Fruit fly (Drosophila melanogaster) whole organism, embryonic: ENCODE results near the gene CG43638.

Source experiments
- ATbp ChIP-seq: fragments of 200-800 bp; sonication (Bioruptor generic); optimal IDR thresholded peaks from 2 replicates; lab custom pipeline; 2017; ENCODE audit warnings: missing biosample characterization, mild to moderate bottlenecking, missing genetic modification characterization, missing genetic modification reagents
- CG1024 ChIP-seq: fragments of 200-800 bp; sonication (Bioruptor generic); IDR thresholded peaks from 2 replicates; pipeline ENCODE4 v1.3.6; 2022; ENCODE audit warnings: missing biosample characterization, missing genetic modification characterization
- CG10274 ChIP-seq: fragments of 200-800 bp; sonication (Bioruptor generic); optimal IDR thresholded peaks from 3 replicates; lab custom pipeline; 2017; ENCODE audit warnings: missing biosample characterization, mild to moderate bottlenecking, missing genetic modification characterization
- CG11695 ChIP-seq: fragments of 200-800 bp; sonication (Bioruptor generic); IDR thresholded peaks from 3 replicates; pipeline ENCODE4 v1.3.6; 2022; ENCODE audit warnings: missing biosample characterization, missing genetic modification characterization
- CG12659 ChIP-seq: fragments of 200-800 bp; sonication (Bioruptor generic); optimal IDR thresholded peaks from 3 replicates; lab custom pipeline; 2017; ENCODE audit warnings: mild to moderate bottlenecking, missing biosample characterization, missing genetic modification reagents, missing genetic modification characterization
- CG13624 ChIP-seq: fragments of 200-800 bp; sonication (Bioruptor generic); optimal IDR thresholded peaks from 2 replicates; lab custom pipeline; 2016; ENCODE audit warnings: missing biosample characterization, missing genetic modification characterization
- CG14710 ChIP-seq: fragments of 200-800 bp; sonication (Bioruptor generic); optimal IDR thresholded peaks from 3 replicates; lab custom pipeline; 2019; ENCODE audit warnings: missing biosample characterization, mild to moderate bottlenecking, missing genetic modification characterization, moderate library complexity
- CG16813 ChIP-seq: fragments of 200-800 bp; sonication (Bioruptor generic); IDR thresholded peaks from 3 replicates; pipeline ENCODE4 v1.3.6; 2022; ENCODE audit warnings: missing biosample characterization, missing genetic modification characterization; ENCODE audit not compliant: partially characterized antibody
- CG18619 ChIP-seq: fragments of 200-800 bp; sonication (Bioruptor generic); optimal IDR thresholded peaks from 3 replicates; lab custom pipeline; 2017; ENCODE audit warnings: missing biosample characterization, mild to moderate bottlenecking, missing genetic modification characterization
- CG2875 ChIP-seq: fragments of 200-800 bp; sonication (Bioruptor generic); optimal IDR thresholded peaks from 2 replicates; lab custom pipeline; 2017; ENCODE audit warnings: missing biosample characterization, mild to moderate bottlenecking, missing genetic modification characterization, missing genetic modification reagents
- CG30403 ChIP-seq: fragments of 200-800 bp; sonication (Bioruptor generic); optimal IDR thresholded peaks from 3 replicates; lab custom pipeline; 2016; ENCODE audit warnings: missing biosample characterization, missing genetic modification characterization
- CG34224 ChIP-seq: fragments of 200-800 bp; sonication (Bioruptor generic); IDR thresholded peaks from 3 replicates; pipeline ENCODE4 v1.3.6; 2022; ENCODE audit warnings: missing biosample characterization, missing genetic modification characterization; ENCODE audit not compliant: partially characterized antibody
- CG43689 ChIP-seq: fragments of 200-800 bp; sonication (Bioruptor generic); IDR thresholded peaks from 2 replicates; pipeline ENCODE4 v1.3.6; 2022; ENCODE audit warnings: missing biosample characterization, missing genetic modification characterization
- CG6654 ChIP-seq: fragments of 200-800 bp; sonication (Bioruptor generic); optimal IDR thresholded peaks from 2 replicates; lab custom pipeline; 2017; ENCODE audit warnings: missing biosample characterization, mild to moderate bottlenecking, missing genetic modification characterization
- CG6813 ChIP-seq: fragments of 200-800 bp; sonication (Bioruptor generic); optimal IDR thresholded peaks from 2 replicates; lab custom pipeline; 2017; ENCODE audit warnings: missing biosample characterization, missing genetic modification characterization, mild to moderate bottlenecking, moderate library complexity, missing genetic modification reagents
- CG7839 ChIP-seq: fragments of 200-800 bp; sonication (Bioruptor generic); optimal IDR thresholded peaks from 3 replicates; lab custom pipeline; 2018; ENCODE audit warnings: missing biosample characterization, mild to moderate bottlenecking, missing genetic modification characterization, moderate library complexity
- CG8281 ChIP-seq: fragments of 200-800 bp; sonication (Bioruptor generic); optimal IDR thresholded peaks from 2 replicates; lab custom pipeline; 2018; ENCODE audit warnings: missing biosample characterization, mild to moderate bottlenecking, missing genetic modification characterization, moderate library complexity
- CrebB ChIP-seq: fragments of 200-800 bp; sonication (Bioruptor generic); optimal IDR thresholded peaks from 3 replicates; lab custom pipeline; 2018; ENCODE audit warnings: missing biosample characterization, mild to moderate bottlenecking, missing genetic modification characterization
- Dbx ChIP-seq: fragments of 200-800 bp; sonication (Bioruptor generic); IDR thresholded peaks from 3 replicates; pipeline ENCODE4 v1.3.6; 2022; ENCODE audit warnings: missing biosample characterization, missing genetic modification characterization
- Dfd ChIP-seq, 2 experiments: fragments of >200 bp; optimal IDR thresholded peaks; 2 replicates each; lab custom pipeline; 2017; ENCODE audit warnings: missing biosample characterization in 2 of 2, missing genetic modification characterization in 2 of 2
- Gug ChIP-seq: fragments of 200-800 bp; sonication (Bioruptor generic); IDR thresholded peaks from 4 replicates; pipeline ENCODE4 v1.3.6; 2022; ENCODE audit warnings: missing biosample characterization, missing genetic modification characterization
- H15 ChIP-seq: fragments of 200-800 bp; sonication (Bioruptor generic); IDR thresholded peaks from 3 replicates; pipeline ENCODE4 v1.3.6; 2022; ENCODE audit warnings: missing biosample characterization, missing genetic modification characterization
- HLH3B ChIP-seq: fragments of 200-800 bp; sonication (Bioruptor generic); IDR thresholded peaks from 2 replicates; pipeline ENCODE4 v1.3.6; 2022; ENCODE audit warnings: missing biosample characterization, missing genetic modification characterization
- Hmr ChIP-seq: fragments of 200-800 bp; sonication (Bioruptor generic); optimal IDR thresholded peaks from 3 replicates; lab custom pipeline; 2017; ENCODE audit warnings: mild to moderate bottlenecking, missing biosample characterization, missing genetic modification reagents, missing genetic modification characterization
- Hr3 ChIP-seq: fragments of 200-800 bp; sonication (Bioruptor generic); optimal IDR thresholded peaks from 3 replicates; lab custom pipeline; 2016; ENCODE audit warnings: missing biosample characterization, missing genetic modification characterization
- Hr78 ChIP-seq, 2 experiments: fragments of 200-800 bp in 1 of 2; fragments of >200 bp in 1 of 2; sonication (Bioruptor generic) in 1 of 2; optimal IDR thresholded peaks; 2 replicates each; lab custom pipeline; 2017 to 2019; ENCODE audit warnings: missing biosample characterization in 2 of 2, missing genetic modification characterization in 2 of 2, mild to moderate bottlenecking in 1 of 2, moderate library complexity in 1 of 2
- Kr ChIP-seq: fragments of 200-800 bp; sonication (Bioruptor generic); optimal IDR thresholded peaks from 2 replicates; lab custom pipeline; 2017; ENCODE audit warnings: missing biosample characterization, mild to moderate bottlenecking, missing genetic modification characterization
- Lhr ChIP-seq: fragments of 200-800 bp; sonication (Bioruptor generic); optimal IDR thresholded peaks from 3 replicates; lab custom pipeline; 2017; ENCODE audit warnings: mild to moderate bottlenecking, missing biosample characterization, missing genetic modification reagents, missing genetic modification characterization
- Lim3 ChIP-seq: fragments of 200-800 bp; sonication (Bioruptor generic); IDR thresholded peaks from 2 replicates; pipeline ENCODE4 v1.3.6; 2022; ENCODE audit warnings: missing biosample characterization, missing genetic modification characterization
- NFAT ChIP-seq: fragments of 200-800 bp; sonication (Bioruptor generic); IDR thresholded peaks from 2 replicates; pipeline ENCODE4 v1.3.6; 2022; ENCODE audit warnings: missing biosample characterization, missing genetic modification characterization
- Nf-YB ChIP-seq: fragments of 200-800 bp; sonication (Bioruptor generic); optimal IDR thresholded peaks from 3 replicates; lab custom pipeline; 2019; ENCODE audit warnings: missing biosample characterization, mild to moderate bottlenecking, missing genetic modification characterization, moderate library complexity
- Stat92E ChIP-seq, 3 experiments: fragments of >200 bp in 2 of 3; fragments of 200-800 bp in 1 of 3; sonication (Bioruptor generic) in 1 of 3; optimal IDR thresholded peaks; 2 replicates each; lab custom pipeline; 2017 to 2019; ENCODE audit warnings: missing biosample characterization in 3 of 3, missing genetic modification characterization in 3 of 3, mild to moderate bottlenecking in 1 of 3, moderate library complexity in 1 of 3
- Xrp1 ChIP-seq: fragments of 200-800 bp; sonication (Bioruptor generic); IDR thresholded peaks from 2 replicates; pipeline ENCODE4 v1.3.6; 2022; ENCODE audit warnings: missing biosample characterization, missing genetic modification characterization
- amos ChIP-seq: fragments of 200-800 bp; sonication (Bioruptor generic); IDR thresholded peaks from 2 replicates; pipeline ENCODE4 v1.3.6; 2022; ENCODE audit warnings: missing biosample characterization, missing genetic modification characterization; ENCODE audit not compliant: partially characterized antibody
- cas ChIP-seq: fragments of 200-800 bp; sonication (Bioruptor generic); IDR thresholded peaks from 2 replicates; pipeline ENCODE4 v1.3.6; 2022; ENCODE audit warnings: missing biosample characterization, missing genetic modification characterization
- disco-r ChIP-seq: fragments of 200-800 bp; sonication (Bioruptor generic); optimal IDR thresholded peaks from 2 replicates; lab custom pipeline; 2016; ENCODE audit warnings: missing biosample characterization, missing genetic modification characterization
- eve ChIP-seq, 2 experiments: fragments of >200 bp; optimal IDR thresholded peaks; 2 replicates each; lab custom pipeline; 2017; ENCODE audit warnings: missing biosample characterization in 2 of 2, missing genetic modification characterization in 2 of 2
- gcm ChIP-seq: fragments of 200-800 bp; sonication (Bioruptor generic); optimal IDR thresholded peaks from 2 replicates; lab custom pipeline; 2019; ENCODE audit warnings: missing biosample characterization, mild to moderate bottlenecking, missing genetic modification characterization, moderate library complexity
- gsb-n ChIP-seq: fragments of 200-800 bp; sonication (Bioruptor generic); optimal IDR thresholded peaks from 3 replicates; lab custom pipeline; 2018; ENCODE audit warnings: missing biosample characterization, mild to moderate bottlenecking, missing genetic modification characterization
- inv ChIP-seq: fragments of 200-800 bp; sonication (Bioruptor generic); IDR thresholded peaks from 2 replicates; pipeline ENCODE4 v1.3.6; 2022; ENCODE audit warnings: missing biosample characterization, missing genetic modification characterization; ENCODE audit not compliant: partially characterized antibody
- nau ChIP-seq: fragments of 200-800 bp; sonication (Bioruptor generic); optimal IDR thresholded peaks from 3 replicates; lab custom pipeline; 2017; ENCODE audit warnings: missing biosample characterization, mild to moderate bottlenecking, missing genetic modification characterization, missing genetic modification reagents
- oc ChIP-seq: fragments of 200-800 bp; sonication (Bioruptor generic); optimal IDR thresholded peaks from 2 replicates; lab custom pipeline; 2018; ENCODE audit warnings: missing biosample characterization, mild to moderate bottlenecking, missing genetic modification characterization, moderate library complexity
- sens-2 ChIP-seq: fragments of 200-800 bp; sonication (Bioruptor generic); IDR thresholded peaks from 2 replicates; pipeline ENCODE4 v1.3.6; 2022; ENCODE audit warnings: missing biosample characterization, missing genetic modification characterization
- sr ChIP-seq: fragments of 200-800 bp; sonication (Bioruptor generic); IDR thresholded peaks from 3 replicates; pipeline ENCODE4 v1.3.6; 2022; ENCODE audit warnings: missing biosample characterization, missing genetic modification characterization
- tup ChIP-seq: fragments of 200-800 bp; sonication (Bioruptor generic); optimal IDR thresholded peaks from 2 replicates; lab custom pipeline; 2016; ENCODE audit warnings: missing biosample characterization, mild to moderate bottlenecking, missing genetic modification characterization, moderate library complexity
- zen ChIP-seq: fragments of 200-800 bp; sonication (Bioruptor generic); optimal IDR thresholded peaks from 3 replicates; lab custom pipeline; 2018; ENCODE audit warnings: missing biosample characterization, mild to moderate bottlenecking, missing genetic modification characterization, moderate library complexity

The CG43638 gene

dm6 chr3L:12081679-12082520 is 37.5 kb downstream of the CG43638 start, which contains the start of gene Sema5c (continued):
- no peak for TF ChIP-seq Hr78 (GFP tag; optimal IDR thresholded peaks at IDR 0.05; lab: Kevin White, UChicago)
- no peak for TF ChIP-seq eve (GFP tag; optimal IDR thresholded peaks at IDR 0.05; lab: Kevin White, UChicago)
- no peak for TF ChIP-seq CG43689
- no peak for TF ChIP-seq CrebB (tag; lab: Kevin White, UChicago)
- TF ChIP-seq amos (GFP tag; lab: Robert Waterston, UW) = no peak; the same call in 1 of the 2 replicates
- TF ChIP-seq tup (GFP tag; lab: Kevin White, UChicago) = no peak
- TF ChIP-seq nau (GFP tag; lab: Kevin White, UChicago) = no peak
- 0 out of 2 replicates have a peak, but pooled peaks have one; percentile 29 for TF ChIP-seq CG1024
- peak; percentile 46 for TF ChIP-seq CG6654
- TF ChIP-seq CG12659 (GFP tag; lab: Kevin White, UChicago) = peak; percentile 79
- TF ChIP-seq gsb-n (tag; lab: Kevin White, UChicago) = peak; percentile 66
- TF ChIP-seq CG18619 (GFP tag; lab: Kevin White, UChicago) = peak; percentile 80
- TF ChIP-seq HLH3B (GFP tag; lab: Robert Waterston, UW) = peak; percentile 34; the same call in 1 of the 2 replicates
- peak; percentile 24 for TF ChIP-seq ATbp (GFP tag; lab: Kevin White, UChicago)
- TF ChIP-seq disco-r (GFP tag; lab: Kevin White, UChicago) = peak; percentile 17
- TF ChIP-seq Hr3 = peak; percentile 80
- 0 out of 3 replicates have a peak, but pooled peaks have one; percentile 39 for TF ChIP-seq H15 (GFP tag; lab: Robert Waterston, UW)
- peak; percentile 47 for TF ChIP-seq CG6813 (GFP tag; lab: Kevin White, UChicago)
- TF ChIP-seq CG14710 (tag; lab: Kevin White, UChicago) = peak; percentile 82
- TF ChIP-seq Dbx (GFP tag; lab: Robert Waterston, UW) = 0 out of 3 replicates have a peak, but pooled peaks have one; percentile 20
- TF ChIP-seq NFAT (GFP tag; lab: Robert Waterston, UW) = 0 out of 2 replicates have a peak, but pooled peaks have one; percentile 27
- TF ChIP-seq gcm (GFP tag; lab: Kevin White, UChicago) = peak; percentile 67
- TF ChIP-seq CG7839 (tag; lab: Kevin White, UChicago) = peak; percentile 77
- TF ChIP-seq cas = no peak
- peak; percentile 38 for TF ChIP-seq CG10274 (GFP tag; lab: Kevin White, UChicago)
- TF ChIP-seq CG2875 (GFP tag; lab: Kevin White, UChicago) = peak; percentile 50
- peak; percentile 70 for TF ChIP-seq Nf-YB (GFP tag; lab: Kevin White, UChicago)
- TF ChIP-seq Lhr (GFP tag; lab: Kevin White, UChicago) = no peak
- TF ChIP-seq Hmr = peak; percentile 46
- TF ChIP-seq CG16813 = peak; percentile 42; the same call in 1 of the 3 replicates
- TF ChIP-seq inv (GFP tag; lab: Robert Waterston, UW) = no peak
- TF ChIP-seq Lim3 (GFP tag; lab: Robert Waterston, UW) = no peak
- TF ChIP-seq zen (tag; lab: Kevin White, UChicago) = peak; percentile 43
- peak; percentile 86 for TF ChIP-seq CG11695 (GFP tag; lab: Robert Waterston, UW)
- peak; percentile 46; the same call in 1 of the 2 replicates for TF ChIP-seq Xrp1 (GFP tag; lab: Robert Waterston, UW)
- no peak for TF ChIP-seq sr
- TF ChIP-seq Gug (GFP tag; lab: Robert Waterston, UW) = peak; percentile 53; the same call in 1 of the 4 replicates
- peak; percentile 50 for TF ChIP-seq oc (tag; lab: Kevin White, UChicago)
- TF ChIP-seq CG8281 (tag; lab: Kevin White, UChicago) = peak; percentile 10
- no peak for TF ChIP-seq Dfd (GFP tag; optimal IDR thresholded peaks at IDR 0.05; lab: Kevin White, UChicago)
- TF ChIP-seq sens-2 (GFP tag; lab: Robert Waterston, UW) = peak; percentile 30; the same call in 1 of the 2 replicates
- TF ChIP-seq Stat92E (GFP tag; optimal IDR thresholded peaks at IDR 0.05; lab: Kevin White, UChicago) = peak in 1 of 3 experiments; percentile 10
- peak; percentile 73 for TF ChIP-seq CG30403 (GFP tag; lab: Kevin White, UChicago)
- TF ChIP-seq CG34224 (GFP tag; lab: Robert Waterston, UW) = 0 out of 3 replicates have a peak, but pooled peaks have one; percentile 36
- no peak for TF ChIP-seq Kr (GFP tag; lab: Kevin White, UChicago)
- peak; percentile 36 for TF ChIP-seq CG13624 (GFP tag; lab: Kevin White, UChicago)
